Worm (Caenorhabditis elegans): ENCODE data around the gene srz-63.

DNA sequence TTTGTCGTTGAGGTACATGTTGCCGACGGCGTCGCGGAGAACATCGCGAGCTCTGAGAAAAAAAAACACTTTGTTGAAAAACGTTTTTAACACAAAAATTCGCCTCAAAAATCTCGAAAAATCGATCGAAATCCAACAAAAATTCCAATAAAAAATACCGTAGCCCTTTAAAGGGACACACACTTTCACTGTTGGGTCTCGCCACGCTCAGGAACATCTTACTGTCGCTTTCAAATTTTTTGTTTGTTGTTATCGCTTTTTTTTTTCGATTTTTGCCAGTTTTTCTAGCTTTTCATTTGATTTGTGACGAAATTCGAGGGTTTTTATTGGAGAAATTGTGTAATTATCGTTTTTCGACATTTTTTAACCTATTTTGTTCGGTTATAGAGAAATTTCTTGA, 28.1 kb downstream of the srz-63 start:
- no peak for TF ChIP-seq nfya-2 (GFP tag; IDR thresholded peaks at IDR 0.05)
- no peak for TF ChIP-seq C17E4.6 (GFP tag; IDR thresholded peaks at IDR 0.05)
- TF ChIP-seq unc-130 (GFP tag; optimal IDR thresholded peaks at IDR 0.05) = no peak
- 0 out of 2 replicates have a peak, but pooled peaks have one; percentile 34 for TF ChIP-seq ekl-4 (GFP tag; IDR thresholded peaks at IDR 0.05)
- no peak for TF ChIP-seq B0336.3 (GFP tag; IDR thresholded peaks at IDR 0.05)
- TF ChIP-seq mel-28 (tag; optimal IDR thresholded peaks at IDR 0.05; ENCODE audit: borderline replicate concordance) = no peak
- TF ChIP-seq nfyb-1 (GFP tag; IDR thresholded peaks at IDR 0.05) = no peak
